Worm (Caenorhabditis elegans) whole organism, early embryonic: ENCODE data around the gene srx-110.

Source experiments
- B0310.2 ChIP-seq: sonication (generic microtip); optimal IDR thresholded peaks from 2 replicates; lab custom pipeline; 2016; ENCODE audit warnings: mild to moderate bottlenecking, missing genetic modification characterization, missing compliant biosample characterization
- F13C5.2 ChIP-seq: sonication (generic microtip); optimal IDR thresholded peaks from 2 replicates; lab custom pipeline; 2017; ENCODE audit warnings: mild to moderate bottlenecking, missing genetic modification characterization, inconsistent platforms, missing compliant biosample characterization
- aly-1 ChIP-seq: sonication (generic microtip); optimal IDR thresholded peaks from 2 replicates; lab custom pipeline; 2016; ENCODE audit warnings: missing genetic modification characterization, missing compliant biosample characterization
- ama-1 ChIP-seq: fragments of 150-350 bp; optimal IDR thresholded peaks from 2 replicates; lab custom pipeline; 2014
- ceh-13 ChIP-seq: fragments of 200-800 bp; sonication (Bioruptor generic); optimal IDR thresholded peaks from 2 replicates; lab custom pipeline; 2018; ENCODE audit warnings: mild to moderate bottlenecking, missing genetic modification characterization, missing compliant biosample characterization
- ceh-36 ChIP-seq: sonication (generic microtip); optimal IDR thresholded peaks from 2 replicates; lab custom pipeline; 2016; ENCODE audit warnings: missing genetic modification characterization, inconsistent platforms, missing compliant biosample characterization
- ets-7 ChIP-seq: sonication (generic microtip); optimal IDR thresholded peaks from 2 replicates; lab custom pipeline; 2016; ENCODE audit warnings: missing genotype, missing genetic modification characterization, missing compliant biosample characterization
- flt-1 ChIP-seq: fragments of 200-800 bp; sonication (Bioruptor generic); IDR thresholded peaks from 2 replicates; pipeline ENCODE4 v1.3.6; 2022; ENCODE audit warnings: missing genetic modification characterization, missing compliant biosample characterization
- hmbx-1 ChIP-seq: sonication (generic microtip); optimal IDR thresholded peaks from 2 replicates; lab custom pipeline; 2016; ENCODE audit warnings: mild to moderate bottlenecking, missing genetic modification characterization, missing compliant biosample characterization
- hmg-4 ChIP-seq: fragments of 200-800 bp; sonication (Bioruptor generic); optimal IDR thresholded peaks from 2 replicates; lab custom pipeline; 2018; ENCODE audit warnings: mild to moderate bottlenecking, missing genetic modification characterization, missing compliant biosample characterization
- hnd-1 ChIP-seq: sonication (generic microtip); optimal IDR thresholded peaks from 2 replicates; lab custom pipeline; 2016; ENCODE audit warnings: missing genetic modification characterization, missing compliant biosample characterization
- pes-1 ChIP-seq: fragments of 200-800 bp; sonication (Bioruptor generic); IDR thresholded peaks from 2 replicates; pipeline ENCODE4 v1.3.6; 2022; ENCODE audit warnings: missing genetic modification reagents, missing genetic modification characterization, missing compliant biosample characterization
- scrt-1 ChIP-seq: fragments of 200-800 bp; sonication (Bioruptor generic); IDR thresholded peaks from 2 replicates; pipeline ENCODE4 v1.3.6; 2022; ENCODE audit warnings: missing genetic modification characterization, missing compliant biosample characterization
- sea-1 ChIP-seq: fragments of 200-800 bp; sonication (Bioruptor generic); conservative IDR thresholded peaks from 2 replicates; pipeline ENCODE4 v1.3.6; 2022; ENCODE audit warnings: missing genetic modification characterization, missing compliant biosample characterization
- tbx-11 ChIP-seq: fragments of 200-800 bp; sonication (Bioruptor generic); IDR thresholded peaks from 2 replicates; pipeline ENCODE4 v1.3.6; 2022; ENCODE audit warnings: missing genetic modification characterization, missing compliant biosample characterization
- tbx-37 ChIP-seq: fragments of 200-800 bp; sonication (Bioruptor generic); conservative IDR thresholded peaks from 2 replicates; pipeline ENCODE4 v1.3.6; 2022; ENCODE audit warnings: missing genetic modification reagents, missing genetic modification characterization, missing compliant biosample characterization
- tra-4 ChIP-seq: sonication (generic microtip); optimal IDR thresholded peaks from 2 replicates; lab custom pipeline; 2017; ENCODE audit warnings: missing genetic modification characterization, missing compliant biosample characterization

The srx-110 gene

ce11 chrII:3709255-3709654 lies at the start of gene srx-110:
TSS of gene srx-110 (plus strand) at chrII:3709555.
- no peak for TF ChIP-seq tbx-37 (GFP tag; lab: Robert Waterston, UW)
- no peak for TF ChIP-seq B0310.2 (tag; lab: Kevin White, UChicago)
- no peak for TF ChIP-seq pes-1 (GFP tag; lab: Robert Waterston, UW)
- TF ChIP-seq ets-7 (tag; lab: Kevin White, UChicago), result no peak
- TF ChIP-seq tbx-11 (GFP tag; lab: Robert Waterston, UW), result no peak
- no peak for TF ChIP-seq flt-1
- no peak for TF ChIP-seq hmbx-1 (tag; lab: Kevin White, UChicago)
- TF ChIP-seq sea-1 (GFP tag; lab: Robert Waterston, UW), result no peak
- no peak for TF ChIP-seq ceh-13 (GFP tag; lab: Kevin White, UChicago)
- TF ChIP-seq aly-1 (tag; lab: Kevin White, UChicago), result no peak
- TF ChIP-seq hmg-4 (GFP tag; lab: Kevin White, UChicago), result no peak
- TF ChIP-seq ceh-36 (tag; lab: Kevin White, UChicago), result no peak
- TF ChIP-seq scrt-1, result no peak
- no peak for TF ChIP-seq hnd-1 (tag; lab: Kevin White, UChicago)
- TF ChIP-seq F13C5.2 (tag; lab: Kevin White, UChicago), result no peak
- no peak for TF ChIP-seq tra-4 (tag; lab: Kevin White, UChicago)
- TF ChIP-seq ama-1, result no peak

- TF ChIP-seq flt-1 (no peak), hmbx-1 (tag; lab: Kevin White, UChicago) (no peak), B0310.2 (tag; lab: Kevin White, UChicago) (no peak), tbx-11 (GFP tag; lab: Robert Waterston, UW) (no peak), ceh-36 (tag; lab: Kevin White, UChicago) (no peak), pes-1 (GFP tag; lab: Robert Waterston, UW) (no peak), ceh-13 (GFP tag; lab: Kevin White, UChicago) (no peak), F13C5.2 (tag; lab: Kevin White, UChicago) (no peak), aly-1 (tag; lab: Kevin White, UChicago) (no peak), hnd-1 (tag; lab: Kevin White, UChicago) (no peak), ama-1 (no peak)
Observed at ce11 chrII:3659776-3660175, 49.6 kb upstream of the srx-110 start, which contains the start of gene F19B10.4. TSS of gene F19B10.4 (plus strand) at chrII:3660076.

ce11 chrII:3661932-3662331 lies 47.4 kb upstream of the srx-110 start, which contains the start of gene F19B10.13:
TSS of gene F19B10.13 (plus strand) at chrII:3662274.
- TF ChIP-seq hmg-4 (GFP tag; lab: Kevin White, UChicago) (no peak), tbx-37 (GFP tag; lab: Robert Waterston, UW) (no peak), aly-1 (tag; lab: Kevin White, UChicago) (no peak)

DNA sequence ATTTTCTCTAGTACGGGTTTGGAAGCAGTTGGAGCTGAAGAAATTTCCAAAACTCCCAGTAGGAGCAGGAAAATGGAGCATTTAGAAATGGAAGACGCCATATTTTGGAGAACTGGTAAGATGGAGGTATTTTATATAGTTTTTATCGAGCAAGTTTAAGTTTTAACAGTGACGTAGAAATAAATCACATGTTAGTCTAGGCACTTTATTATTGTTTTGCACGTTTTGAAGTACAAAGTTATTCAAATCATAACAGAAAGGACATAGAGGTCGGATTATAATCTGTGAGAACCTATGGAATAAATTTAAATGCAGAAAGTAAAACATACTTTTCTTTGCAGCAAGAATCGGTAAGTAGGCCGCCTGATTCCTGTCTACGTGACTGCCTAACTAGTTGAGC lies 45.6 kb upstream of the srx-110 start, which contains the start of gene F19B10.6:
TSS of gene F19B10.6 (minus strand) at position 101 of the 400 bp plus-strand sequence.
- TF ChIP-seq ceh-13 (GFP tag; lab: Kevin White, UChicago) (no peak), F13C5.2 (tag; lab: Kevin White, UChicago) (no peak), aly-1 (tag; lab: Kevin White, UChicago) (no peak), tra-4 (tag; lab: Kevin White, UChicago) (no peak), hmbx-1 (tag; lab: Kevin White, UChicago) (no peak), scrt-1 (no peak), ceh-36 (tag; lab: Kevin White, UChicago) (no peak), hnd-1 (tag; lab: Kevin White, UChicago) (no peak), sea-1 (GFP tag; lab: Robert Waterston, UW) (no peak)

DNA sequence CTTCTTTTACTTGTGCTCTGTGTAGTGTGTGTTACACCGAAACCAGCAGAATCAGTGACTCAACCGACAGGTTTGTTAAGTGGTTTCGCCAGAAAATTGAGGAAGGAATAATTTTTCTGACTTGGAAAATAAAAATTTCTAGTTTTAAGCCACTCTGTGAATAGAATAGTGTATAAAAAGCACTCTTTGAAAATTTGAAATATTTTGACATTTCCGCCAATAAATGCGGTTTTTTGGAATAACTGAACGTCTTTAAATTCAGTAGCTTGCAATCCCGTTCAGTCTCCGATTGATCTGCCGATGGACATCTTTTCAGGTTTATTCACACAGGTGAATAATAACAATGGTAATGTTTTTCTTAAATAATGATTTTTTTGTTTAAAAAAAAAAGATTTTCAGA lies 44.9 kb upstream of the srx-110 start, which contains the start of gene F19B10.3:
TSS of gene F19B10.3 (plus strand) at position 301 of the 400 bp plus-strand sequence.
- TF ChIP-seq hmbx-1 (tag; lab: Kevin White, UChicago), result no peak
- TF ChIP-seq hmg-4 (GFP tag; lab: Kevin White, UChicago), result no peak
- TF ChIP-seq scrt-1, result no peak
- TF ChIP-seq ets-7 (tag; lab: Kevin White, UChicago), result no peak
- no peak for TF ChIP-seq tbx-37 (GFP tag; lab: Robert Waterston, UW)
- TF ChIP-seq pes-1 (GFP tag; lab: Robert Waterston, UW), result no peak
- TF ChIP-seq tra-4 (tag; lab: Kevin White, UChicago), result no peak
- no peak for TF ChIP-seq ceh-13 (GFP tag; lab: Kevin White, UChicago)
- no peak for TF ChIP-seq F13C5.2 (tag; lab: Kevin White, UChicago)
- no peak for TF ChIP-seq B0310.2 (tag; lab: Kevin White, UChicago)
- no peak for TF ChIP-seq hnd-1 (tag; lab: Kevin White, UChicago)
- TF ChIP-seq sea-1 (GFP tag; lab: Robert Waterston, UW), result no peak
- no peak for TF ChIP-seq tbx-11 (GFP tag; lab: Robert Waterston, UW)
- TF ChIP-seq ceh-36 (tag; lab: Kevin White, UChicago), result no peak

DNA sequence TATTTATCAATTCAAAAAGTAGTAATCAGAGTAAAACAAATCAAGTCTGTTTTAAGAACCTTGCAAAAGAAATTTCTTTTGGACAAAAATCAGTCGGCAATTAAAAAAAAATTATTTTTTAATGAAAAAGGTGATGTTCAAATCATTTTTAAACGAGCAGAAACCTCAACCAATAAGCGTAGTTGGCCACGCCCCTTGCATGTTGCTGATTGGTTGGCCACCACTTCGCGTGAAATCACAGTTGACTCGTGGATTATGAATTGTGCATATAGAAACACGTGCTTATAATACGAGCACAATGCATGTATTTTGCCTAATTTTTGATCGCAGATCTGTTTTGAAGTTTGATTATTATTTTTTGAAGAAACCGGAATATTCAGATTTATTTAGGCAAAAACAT lies 44.2 kb upstream of the srx-110 start:
- TF ChIP-seq hmbx-1 (tag; lab: Kevin White, UChicago) (no peak), scrt-1 (no peak), hmg-4 (GFP tag; lab: Kevin White, UChicago) (no peak), pes-1 (GFP tag; lab: Robert Waterston, UW) (no peak), F13C5.2 (tag; lab: Kevin White, UChicago) (no peak)

DNA sequence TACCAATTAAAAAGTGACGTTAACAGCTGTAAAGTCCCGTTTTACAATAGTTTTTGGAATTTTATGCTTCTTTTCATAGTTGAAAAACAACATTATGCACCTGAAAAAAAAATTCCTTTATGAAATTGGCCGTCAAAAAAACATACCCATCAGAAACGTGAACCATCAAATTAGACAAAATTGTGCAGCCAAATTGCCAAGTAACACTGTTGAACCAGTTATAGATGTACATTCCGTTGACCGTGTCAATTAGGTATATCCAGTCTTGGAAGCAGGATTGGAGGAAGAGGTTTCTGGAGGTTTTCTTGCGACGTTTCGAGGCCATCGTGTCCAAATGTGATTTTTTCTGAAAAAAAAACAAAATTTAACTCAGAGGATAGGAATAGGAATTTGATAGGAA lies 40.0 kb upstream of the srx-110 start, which contains the start of gene srx-97:
TSS of gene srx-97 (minus strand) at position 101 of the 400 bp plus-strand sequence.
- TF ChIP-seq ets-7 (tag; lab: Kevin White, UChicago) (no peak), hnd-1 (tag; lab: Kevin White, UChicago) (no peak), F13C5.2 (tag; lab: Kevin White, UChicago) (no peak), ceh-36 (tag; lab: Kevin White, UChicago) (no peak), sea-1 (GFP tag; lab: Robert Waterston, UW) (no peak), ama-1 (no peak), tbx-37 (GFP tag; lab: Robert Waterston, UW) (no peak), hmg-4 (GFP tag; lab: Kevin White, UChicago) (no peak), scrt-1 (no peak), hmbx-1 (tag; lab: Kevin White, UChicago) (no peak)
